Worm (Caenorhabditis elegans) whole organism, young adult: ENCODE data around the gene C43D7.7.

Experiments
- F10E7.11 ChIP-seq: sonication (generic microtip); optimal IDR thresholded peaks from 2 replicates; lab custom pipeline; 2017; ENCODE audit warnings: mild to moderate bottlenecking, missing genetic modification characterization, moderate library complexity, missing compliant biosample characterization
- F57A8.1 ChIP-seq: fragments of 200-800 bp; sonication (Bioruptor generic); optimal IDR thresholded peaks from 2 replicates; lab custom pipeline; 2018; ENCODE audit warnings: mild to moderate bottlenecking, missing genetic modification characterization, moderate library complexity, missing compliant biosample characterization
- ama-1 ChIP-seq, 3 experiments: fragments of 150-350 bp in 1 of 3; sonication (generic microtip) in 2 of 3; optimal IDR thresholded peaks; 2 replicates each; lab custom pipeline; 2014 to 2018; ENCODE audit warnings: missing biosample characterization in 2 of 3, missing genetic modification characterization in 2 of 3, missing genetic modification reagents in 2 of 3
- ceh-100 ChIP-seq: fragments of 200-800 bp; sonication (Bioruptor generic); IDR thresholded peaks from 2 replicates; pipeline ENCODE4 v1.3.6; 2022; ENCODE audit warnings: missing genetic modification reagents, missing genetic modification characterization, missing compliant biosample characterization
- efl-1 ChIP-seq: fragments of 150-350 bp; optimal IDR thresholded peaks from 2 replicates; lab custom pipeline; 2014; ENCODE audit warnings: missing biosample characterization, missing genetic modification reagents, missing genetic modification characterization
- hrde-1 ChIP-seq: sonication (generic microtip); optimal IDR thresholded peaks from 2 replicates; lab custom pipeline; 2016; ENCODE audit warnings: missing genetic modification characterization, mild to moderate bottlenecking, missing compliant biosample characterization, moderate library complexity, missing genotype, missing genetic modification reagents, borderline replicate concordance
- nfya-1 ChIP-seq: sonication (generic microtip); optimal IDR thresholded peaks from 2 replicates; lab custom pipeline; 2017; ENCODE audit warnings: antibody characterized with exemption, missing compliant biosample characterization, missing genetic modification characterization, borderline replicate concordance; ENCODE audit not compliant: insufficient read depth
- snpc-4 ChIP-seq, 5 experiments: fragments of 150-350 bp in 1 of 5; sonication (generic microtip) in 4 of 5; optimal IDR thresholded peaks; 2 replicates each; lab custom pipeline; 2014 to 2018; ENCODE audit warnings: missing genetic modification characterization in 5 of 5, missing biosample characterization in 3 of 5, antibody characterized with exemption in 2 of 5, mild to moderate bottlenecking in 2 of 5, missing compliant biosample characterization in 2 of 5, missing genotype in 2 of 5, moderate library complexity in 2 of 5, missing genetic modification reagents in 1 of 5
- tbp1 ChIP-seq: fragments of 200-800 bp; sonication (Bioruptor generic); optimal IDR thresholded peaks from 2 replicates; lab custom pipeline; 2018; ENCODE audit warnings: mild to moderate bottlenecking, missing genetic modification characterization, missing compliant biosample characterization
- xnd-1 ChIP-seq: sonication (generic microtip); optimal IDR thresholded peaks from 2 replicates; lab custom pipeline; 2016; ENCODE audit warnings: missing genotype, missing genetic modification reagents, missing genetic modification characterization, missing compliant biosample characterization

DNA sequence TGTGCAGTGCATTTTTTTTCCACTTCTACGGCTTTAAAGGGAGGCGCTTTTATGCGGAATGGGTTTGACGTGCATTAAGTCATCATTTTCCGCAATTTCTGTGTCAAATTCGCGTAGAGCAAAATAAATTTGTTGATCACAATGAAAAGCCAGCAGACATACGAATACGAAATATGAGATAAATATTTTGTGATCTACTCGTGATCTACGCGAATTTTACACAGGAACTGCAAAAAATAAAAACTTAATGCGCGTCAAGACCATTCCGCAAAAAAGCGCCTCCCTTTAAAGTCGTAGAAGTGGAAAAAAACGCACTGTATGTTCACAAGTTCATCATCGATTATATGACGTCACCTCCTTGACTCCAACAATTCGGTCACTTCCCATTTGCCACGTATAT, 7.9 kb downstream of the C43D7.7 start, which contains the start of gene C43D7.8:
- TF ChIP-seq snpc-4 (GFP tag; optimal IDR thresholded peaks at IDR 0.05; lab: Kevin White, UChicago): no peak
- TF ChIP-seq snpc-4 (tag; optimal IDR thresholded peaks at IDR 0.05; lab: Kevin White, UChicago): no peak
- TF ChIP-seq ama-1 (optimal IDR thresholded peaks at IDR 0.05; lab: Kevin White, UChicago): no peak
- TF ChIP-seq ama-1 (GFP tag; optimal IDR thresholded peaks at IDR 0.05; lab: Kevin White, UChicago): no peak
- no peak for TF ChIP-seq efl-1 (GFP tag; lab: Kevin White, UChicago)
- TF ChIP-seq tbp1 (GFP tag; lab: Kevin White, UChicago): no peak
- TF ChIP-seq nfya-1: no peak
- TF ChIP-seq ceh-100 (GFP tag; lab: Robert Waterston, UW): no peak
- no peak for TF ChIP-seq hrde-1 (tag; lab: Kevin White, UChicago)
- TF ChIP-seq F57A8.1 (GFP tag; lab: Kevin White, UChicago): no peak
- no peak for TF ChIP-seq F10E7.11 (tag; lab: Kevin White, UChicago)
- no peak for TF ChIP-seq xnd-1 (tag; lab: Kevin White, UChicago)
